ENCODE assay signal across 3 worm cellular contexts in genomic region chrX:12517886-12518285, ce11.
TF ChIP-seq lines count a peak whose summit lies in the region.

No protein-coding gene starts in this region.

TF ChIP-seq in whole organism, L1 larva, 84 proteins besides CTCF, POLR2A, EP300 and RAD21 (continued from another document):
- TF ChIP-seq C34B4.2 (tag; optimal IDR thresholded peaks at IDR 0.05; lab: Kevin White, UChicago) (no peak), tbx-2 (tag; optimal IDR thresholded peaks at IDR 0.05; lab: Kevin White, UChicago) (peak; percentile 41), C04F5.9 (tag; optimal IDR thresholded peaks at IDR 0.05; lab: Kevin White, UChicago) (no peak), nhr-84 (tag; optimal IDR thresholded peaks at IDR 0.05; lab: Kevin White, UChicago) (no peak), pax-3 (tag; optimal IDR thresholded peaks at IDR 0.05; lab: Kevin White, UChicago) (no peak), lin-35 (GFP tag; optimal IDR thresholded peaks at IDR 0.05; lab: Kevin White, UChicago) (peak in 1 of 2 experiments; percentile 42), grh-1 (GFP tag; IDR thresholded peaks at IDR 0.05; lab: Robert Waterston, UW) (peak; percentile 35; the same call in 1 of the 2 replicates), lin-15B (tag; optimal IDR thresholded peaks at IDR 0.05; lab: Kevin White, UChicago) (no peak), unc-62 (GFP tag; optimal IDR thresholded peaks at IDR 0.05; lab: Kevin White, UChicago) (no peak), hpl-2 (GFP tag; optimal IDR thresholded peaks at IDR 0.05; lab: Kevin White, UChicago) (no peak), blmp-1 (tag; optimal IDR thresholded peaks at IDR 0.05; lab: Kevin White, UChicago) (peak; percentile 52), sptf-1 (tag; optimal IDR thresholded peaks at IDR 0.05; lab: Kevin White, UChicago) (no peak), isw-1 (GFP tag; IDR thresholded peaks at IDR 0.05; lab: Robert Waterston, UW) (no peak), mdl-1 (tag; optimal IDR thresholded peaks at IDR 0.05; lab: Kevin White, UChicago) (no peak), mab-9 (GFP tag; IDR thresholded peaks at IDR 0.05; lab: Robert Waterston, UW) (no peak), ceh-8 (GFP tag; optimal IDR thresholded peaks at IDR 0.05; lab: Kevin White, UChicago) (no peak), efl-1 (optimal IDR thresholded peaks at IDR 0.05; lab: Kevin White, UChicago) (no peak), efl-1 (GFP tag; optimal IDR thresholded peaks at IDR 0.05 in 1 of 2; lab: Kevin White, UChicago) (no peak), irx-1 (tag; optimal IDR thresholded peaks at IDR 0.05; lab: Kevin White, UChicago) (no peak), zip-4 (GFP tag; optimal IDR thresholded peaks at IDR 0.05; lab: Kevin White, UChicago) (no peak), ama-1 (optimal IDR thresholded peaks at IDR 0.05; lab: Kevin White, UChicago) (no peak), nhr-71 (tag; optimal IDR thresholded peaks at IDR 0.05; lab: Kevin White, UChicago) (peak; percentile 65), ztf-4 (tag; optimal IDR thresholded peaks at IDR 0.05; lab: Kevin White, UChicago) (no peak), nhr-28 (tag; optimal IDR thresholded peaks at IDR 0.05; lab: Kevin White, UChicago) (no peak), lin-39 (tag; optimal IDR thresholded peaks at IDR 0.05; lab: Kevin White, UChicago) (no peak), nhr-47 (tag; optimal IDR thresholded peaks at IDR 0.05; lab: Kevin White, UChicago) (no peak), nhr-11 (tag; optimal IDR thresholded peaks at IDR 0.05; lab: Kevin White, UChicago) (no peak), fkh-8 (tag; optimal IDR thresholded peaks at IDR 0.05; lab: Kevin White, UChicago) (no peak), nhr-20 (tag; optimal IDR thresholded peaks at IDR 0.05; lab: Kevin White, UChicago) (peak; percentile 69), xbp-1 (tag; optimal IDR thresholded peaks at IDR 0.05; lab: Kevin White, UChicago) (no peak), fkh-4 (tag; optimal IDR thresholded peaks at IDR 0.05; lab: Kevin White, UChicago; ENCODE audit: borderline replicate concordance) (no peak), lin-14 (GFP tag; optimal IDR thresholded peaks at IDR 0.05; lab: Kevin White, UChicago) (peak; percentile 62), dsc-1 (tag; optimal IDR thresholded peaks at IDR 0.05; lab: Kevin White, UChicago) (no peak), dpl-1 (GFP tag; optimal IDR thresholded peaks at IDR 0.05; lab: Kevin White, UChicago) (no peak)

TF ChIP-seq in whole organism, L3 larva, 47 proteins besides CTCF, POLR2A, EP300 and RAD21 (continued from another document):
- no peak for TF ChIP-seq nhr-76 (tag; optimal IDR thresholded peaks at IDR 0.05; lab: Kevin White, UChicago)

TF ChIP-seq in whole organism, L4 larva, 104 proteins besides CTCF, POLR2A, EP300 and RAD21 (continued from another document):
- TF ChIP-seq unc-39 (tag; optimal IDR thresholded peaks at IDR 0.05; lab: Kevin White, UChicago) (no peak), php-3 (GFP tag; IDR thresholded peaks at IDR 0.05; lab: Robert Waterston, UW) (no peak), F49E8.2 (tag; optimal IDR thresholded peaks at IDR 0.05; lab: Kevin White, UChicago; ENCODE audit: borderline replicate concordance) (no peak), daf-16 (GFP tag; optimal IDR thresholded peaks at IDR 0.05; lab: Kevin White, UChicago) (no peak), daf-16 (tag; optimal IDR thresholded peaks at IDR 0.05; lab: Kevin White, UChicago) (no peak), nhr-11 (tag; optimal IDR thresholded peaks at IDR 0.05; lab: Kevin White, UChicago) (peak; percentile 21), ama-1 (optimal IDR thresholded peaks at IDR 0.05; lab: Kevin White, UChicago) (peak; percentile 23), ceh-62 (tag; optimal IDR thresholded peaks at IDR 0.05; lab: Kevin White, UChicago) (no peak), egl-43 (GFP tag; IDR thresholded peaks at IDR 0.05; lab: Robert Waterston, UW) (no peak), dve-1 (tag; optimal IDR thresholded peaks at IDR 0.05; lab: Kevin White, UChicago; ENCODE audit: insufficient read depth) (no peak), daf-12 (tag; optimal IDR thresholded peaks at IDR 0.05; lab: Kevin White, UChicago) (no peak), dmd-9 (GFP tag; IDR thresholded peaks at IDR 0.05; lab: Robert Waterston, UW) (no peak), mes-2 (tag; optimal IDR thresholded peaks at IDR 0.05; lab: Kevin White, UChicago; ENCODE audit: poor library complexity, severe bottlenecking) (peak; percentile 34), nhr-48 (tag; optimal IDR thresholded peaks at IDR 0.05; lab: Kevin White, UChicago) (no peak), lir-3 (tag; optimal IDR thresholded peaks at IDR 0.05; lab: Kevin White, UChicago) (no peak), vab-7 (GFP tag; IDR thresholded peaks at IDR 0.05; lab: Robert Waterston, UW) (no peak), lin-38 (GFP tag; IDR thresholded peaks at IDR 0.05; lab: Robert Waterston, UW) (no peak), aha-1 (tag; lab: Kevin White, UChicago) (peak; percentile 86)
TF ChIP-seq in whole organism, L4 larva: peak in this region for 9.
